Fruit fly (Drosophila melanogaster) whole organism, pupa: Measurements from ENCODE around the gene Meltrin.

Experiments
- CG12605 ChIP-seq: fragments of 200-800 bp; sonication (Bioruptor generic); IDR thresholded peaks from 2 replicates; pipeline ENCODE4 v1.3.6; 2022; ENCODE audit warnings: missing biosample characterization, missing genetic modification characterization
- CG13204 ChIP-seq: fragments of 200-800 bp; sonication (Bioruptor generic); optimal IDR thresholded peaks from 2 replicates; lab custom pipeline; 2018; ENCODE audit warnings: missing biosample characterization, mild to moderate bottlenecking, missing genetic modification characterization, moderate library complexity
- CG14655 ChIP-seq: fragments of 200-800 bp; sonication (Bioruptor generic); optimal IDR thresholded peaks from 3 replicates; lab custom pipeline; 2017; ENCODE audit warnings: mild to moderate bottlenecking, missing biosample characterization, missing genetic modification reagents, missing genetic modification characterization
- CG17806 ChIP-seq: fragments of 200-800 bp; sonication (Bioruptor generic); optimal IDR thresholded peaks from 2 replicates; lab custom pipeline; 2018; ENCODE audit warnings: missing biosample characterization, mild to moderate bottlenecking, missing genetic modification characterization, moderate library complexity
- CG4496 ChIP-seq: fragments of 200-800 bp; sonication (Bioruptor generic); IDR thresholded peaks from 3 replicates; pipeline ENCODE4 v1.3.6; 2022; ENCODE audit warnings: missing biosample characterization, missing genetic modification characterization
- CG8301 ChIP-seq: fragments of 200-800 bp; sonication (Bioruptor generic); optimal IDR thresholded peaks from 2 replicates; lab custom pipeline; 2018; ENCODE audit warnings: missing biosample characterization, mild to moderate bottlenecking, missing genetic modification characterization
- EcR ChIP-seq: fragments of 200-800 bp; sonication (Bioruptor generic); optimal IDR thresholded peaks from 3 replicates; lab custom pipeline; 2019; ENCODE audit warnings: missing biosample characterization, missing genetic modification characterization, mild to moderate bottlenecking, moderate library complexity, missing genetic modification reagents
- Pif1A ChIP-seq: fragments of 200-800 bp; sonication (Bioruptor generic); optimal IDR thresholded peaks from 3 replicates; lab custom pipeline; 2016; ENCODE audit warnings: missing biosample characterization, missing genetic modification characterization
- fd96Ca ChIP-seq: fragments of 200-800 bp; sonication (Bioruptor generic); IDR thresholded peaks from 3 replicates; pipeline ENCODE4 v1.3.6; 2022; ENCODE audit warnings: missing biosample characterization, missing genetic modification characterization
- gl ChIP-seq: fragments of 200-800 bp; sonication (Bioruptor generic); optimal IDR thresholded peaks from 2 replicates; lab custom pipeline; 2018; ENCODE audit warnings: missing biosample characterization, mild to moderate bottlenecking, missing genetic modification characterization
- rn ChIP-seq: fragments of 200-800 bp; sonication (Bioruptor generic); IDR thresholded peaks from 2 replicates; pipeline ENCODE4 v1.3.6; 2022; ENCODE audit warnings: missing biosample characterization, missing genetic modification characterization

dm6 chr3R:14713776-14714146 is 16.7 kb upstream of the Meltrin start:
- TF ChIP-seq CG13204 (GFP tag; lab: Kevin White, UChicago) (no peak), CG8301 (tag; lab: Kevin White, UChicago) (no peak), fd96Ca (GFP tag; lab: Robert Waterston, UW) (no peak), CG12605 (no peak), rn (no peak), Pif1A (no peak), CG4496 (GFP tag; lab: Robert Waterston, UW) (no peak), CG14655 (GFP tag; lab: Kevin White, UChicago) (no peak), gl (no peak), CG17806 (tag; lab: Kevin White, UChicago) (no peak), EcR (GFP tag; lab: Kevin White, UChicago) (no peak)
